Worm (Caenorhabditis elegans) whole organism, young adult: ENCODE data around the gene F37C4.6.

Experiments
- efl-1 ChIP-seq: fragments of 150-350 bp; optimal IDR thresholded peaks from 2 replicates; lab custom pipeline; 2014; ENCODE audit warnings: missing biosample characterization, missing genetic modification reagents, missing genetic modification characterization
- madf-3 ChIP-seq: fragments of 200-800 bp; sonication (Bioruptor generic); IDR thresholded peaks from 2 replicates; pipeline ENCODE4 v1.3.6; 2022; ENCODE audit warnings: missing genetic modification reagents, missing genetic modification characterization, missing compliant biosample characterization

The F37C4.6 gene

DNA sequence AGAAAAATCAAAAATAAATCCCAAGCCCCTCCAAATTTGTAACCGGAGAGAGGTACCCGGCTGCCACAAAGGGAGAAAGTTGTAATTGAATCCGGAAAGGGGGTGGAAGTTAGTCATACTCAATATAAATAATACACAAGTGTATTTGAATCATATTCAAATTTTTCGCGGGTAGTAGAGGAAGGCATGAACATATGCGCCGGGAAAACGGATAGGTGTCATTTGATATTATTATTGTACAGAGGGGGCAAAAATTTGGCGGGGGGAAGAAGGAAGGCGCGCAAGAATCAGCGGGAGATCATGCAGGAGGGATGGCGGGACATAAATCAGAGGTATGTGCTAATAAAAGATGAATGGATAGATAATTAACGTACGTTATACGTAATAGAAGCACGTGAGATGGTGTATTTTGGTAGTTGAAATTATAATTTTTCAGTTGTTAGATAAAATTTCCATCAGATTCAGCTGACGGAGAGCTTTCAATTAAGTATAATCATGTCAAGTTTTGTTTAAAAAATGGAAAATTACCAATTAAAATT lies 51.5 kb downstream of the F37C4.6 start, which contains the start of gene F28F9.3:
Gene F28F9.3, plus strand, starts transcription at position 301 of the 539 bp plus-strand sequence.
- no peak for TF ChIP-seq madf-3 (GFP tag; lab: Robert Waterston, UW)
- TF ChIP-seq efl-1 (GFP tag; lab: Kevin White, UChicago) = peak; percentile 53
